Worm (Caenorhabditis elegans): ENCODE results near the gene sru-40.

sru-40 gene

DNA sequence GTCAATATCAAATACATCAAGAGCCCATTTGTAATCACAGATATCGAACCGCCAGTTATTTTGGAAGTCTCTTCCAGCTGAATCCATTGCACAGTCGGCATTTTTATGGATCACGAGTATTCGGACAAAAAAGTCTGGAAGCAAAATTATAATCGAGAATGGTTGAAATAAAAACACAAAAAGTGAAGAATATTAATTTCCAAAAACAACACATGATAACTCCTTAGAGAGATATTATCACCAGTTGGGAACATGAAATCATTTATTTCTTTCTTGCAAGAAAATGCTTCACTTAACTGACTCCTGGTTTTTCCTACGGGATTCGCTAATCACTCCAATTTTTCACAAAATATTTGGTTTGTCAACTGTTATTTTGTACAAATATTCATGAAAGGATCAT is 9.7 kb downstream of the sru-40 start, which contains the start of gene str-2:
str-2 (minus strand) TSS at position 101 of the 400 bp plus-strand sequence.
- TF ChIP-seq gei-8 (GFP tag; optimal IDR thresholded peaks at IDR 0.05) (no peak), snpc-4 (tag; optimal IDR thresholded peaks at IDR 0.05) (no peak), Y75B8A.6 (GFP tag; IDR thresholded peaks at IDR 0.05) (no peak), egl-27 (tag; optimal IDR thresholded peaks at IDR 0.05) (no peak), mxl-2 (GFP tag; conservative IDR thresholded peaks at IDR 0.05) (no peak), ceh-44 (GFP tag; IDR thresholded peaks at IDR 0.05) (no peak), tag-97 (GFP tag; IDR thresholded peaks at IDR 0.05) (no peak), F49E8.2 (tag; optimal IDR thresholded peaks at IDR 0.05; ENCODE audit: borderline replicate concordance) (no peak), fos-1 (tag; optimal IDR thresholded peaks at IDR 0.05) (no peak), nhr-10 (tag; optimal IDR thresholded peaks at IDR 0.05) (no peak), F26F4.8 (GFP tag; conservative IDR thresholded peaks at IDR 0.05) (no peak), dmd-9 (GFP tag; IDR thresholded peaks at IDR 0.05) (no peak), ceh-62 (tag; optimal IDR thresholded peaks at IDR 0.05) (no peak), dmd-8 (GFP tag; IDR thresholded peaks at IDR 0.05) (no peak), lin-38 (GFP tag; IDR thresholded peaks at IDR 0.05) (no peak), attf-4 (tag; optimal IDR thresholded peaks at IDR 0.05) (no peak), set-16 (GFP tag; IDR thresholded peaks at IDR 0.05) (no peak)

DNA sequence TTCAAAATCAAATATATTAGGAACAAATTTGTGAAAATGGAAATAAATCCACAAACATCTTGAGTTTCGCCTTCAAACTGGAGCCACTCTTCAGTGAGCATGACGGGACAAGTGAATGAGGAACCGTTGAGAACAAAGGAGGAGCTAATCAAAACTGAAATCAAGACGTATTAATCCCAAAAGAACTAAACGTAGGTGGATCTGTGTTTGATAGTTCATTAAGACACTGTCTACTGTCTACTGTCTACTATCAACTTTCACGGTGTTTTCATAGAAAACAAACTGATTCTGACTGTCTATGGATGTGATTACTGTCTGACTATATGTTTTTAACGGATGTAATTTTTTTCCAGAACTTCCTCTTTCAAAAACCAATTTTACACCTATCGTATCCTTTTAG is 12.1 kb downstream of the sru-40 start, which contains the start of gene str-193:
str-193 (minus strand) TSS at position 101 of the 400 bp plus-strand sequence.
- peak in 1 of 2 experiments; percentile 6 for TF ChIP-seq unc-62 (GFP tag; optimal IDR thresholded peaks at IDR 0.05 in 1 of 2)
- no peak for TF ChIP-seq unc-62 (tag; optimal IDR thresholded peaks at IDR 0.05)
- no peak for TF ChIP-seq T26A8.4 (GFP tag; IDR thresholded peaks at IDR 0.05)
- TF ChIP-seq lin-29 (GFP tag; IDR thresholded peaks at IDR 0.05): no peak
- TF ChIP-seq daf-16 (GFP tag; optimal IDR thresholded peaks at IDR 0.05): no peak
- no peak for TF ChIP-seq daf-16 (tag; optimal IDR thresholded peaks at IDR 0.05)

DNA sequence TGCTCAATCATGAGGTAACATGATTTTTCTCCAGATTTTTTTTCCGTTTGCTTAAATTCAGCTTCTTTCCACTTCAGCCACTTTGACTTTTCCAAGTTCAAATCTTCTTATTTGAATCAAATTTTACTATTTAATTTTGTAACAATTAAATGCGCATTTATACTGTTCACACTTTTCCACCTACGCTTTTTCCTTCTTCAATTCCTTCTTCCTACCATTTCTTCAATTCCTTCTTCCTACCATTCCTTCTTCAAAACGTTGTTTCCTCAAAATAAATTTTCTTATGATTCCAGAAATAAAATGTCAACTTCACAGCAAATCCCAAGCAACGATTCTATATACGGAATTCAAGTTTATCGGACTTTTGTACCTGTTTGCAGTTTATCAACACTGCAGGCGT is 17.4 kb downstream of the sru-40 start, which contains the start of gene sru-31:
sru-31 (plus strand) TSS at position 301 of the 400 bp plus-strand sequence.
- TF ChIP-seq duxl-1 (tag; optimal IDR thresholded peaks at IDR 0.05; ENCODE audit: poor library complexity): no peak
- TF ChIP-seq gei-8 (GFP tag; optimal IDR thresholded peaks at IDR 0.05): no peak
- TF ChIP-seq ZK546.5 (tag; optimal IDR thresholded peaks at IDR 0.05): no peak
- no peak for TF ChIP-seq ceh-20 (GFP tag; IDR thresholded peaks at IDR 0.05)
- no peak for TF ChIP-seq lin-29 (GFP tag; IDR thresholded peaks at IDR 0.05)

DNA sequence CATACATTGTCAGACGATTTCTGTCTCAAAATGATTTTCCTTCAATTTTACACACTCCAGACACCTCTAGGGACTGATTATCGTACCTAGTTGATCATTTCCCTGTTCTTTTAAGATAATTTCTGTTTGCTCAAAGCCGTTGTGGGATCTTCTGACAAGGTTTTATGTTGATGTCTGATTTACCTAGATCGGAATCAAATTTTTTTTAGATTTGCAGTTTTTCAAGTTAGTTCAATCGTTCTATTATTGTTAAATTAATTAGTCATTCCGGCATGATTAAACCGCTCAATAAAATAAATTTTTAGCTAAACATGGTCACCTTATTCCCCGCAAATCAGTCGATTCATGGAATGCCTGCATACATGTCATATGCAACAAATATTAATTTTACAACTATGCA is 20.3 kb downstream of the sru-40 start, which contains the start of gene sru-30:
sru-30 (plus strand) TSS at position 301 of the 400 bp plus-strand sequence.
- TF ChIP-seq vab-7 (GFP tag; IDR thresholded peaks at IDR 0.05): no peak
- TF ChIP-seq rbr-2 (tag; optimal IDR thresholded peaks at IDR 0.05): no peak
- no peak for TF ChIP-seq ceh-28 (tag; optimal IDR thresholded peaks at IDR 0.05)
- no peak for TF ChIP-seq unc-62 (GFP tag; optimal IDR thresholded peaks at IDR 0.05 in 1 of 2)
- no peak for TF ChIP-seq unc-62 (tag; optimal IDR thresholded peaks at IDR 0.05)

DNA sequence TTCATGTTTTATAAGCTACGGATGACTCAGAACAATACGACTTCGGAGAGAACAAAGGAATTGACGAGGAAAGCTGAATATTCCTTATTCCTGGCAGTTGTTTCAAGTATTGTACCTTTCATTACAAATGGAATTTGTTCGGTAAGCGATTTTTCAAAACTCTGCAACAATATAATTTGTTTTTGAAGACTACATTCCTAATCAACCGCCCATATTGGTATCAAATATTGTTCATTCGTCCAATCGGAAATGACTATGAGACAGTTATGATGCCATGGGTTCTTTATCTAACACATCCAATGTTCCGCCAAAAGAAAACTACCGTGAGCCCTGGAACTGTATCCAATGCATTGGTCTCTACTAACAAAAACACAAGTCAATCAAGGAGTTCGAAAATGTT is 21.6 kb downstream of the sru-40 start:
- TF ChIP-seq aha-1 (tag) (peak; percentile 93), unc-39 (tag; optimal IDR thresholded peaks at IDR 0.05) (no peak)

DNA sequence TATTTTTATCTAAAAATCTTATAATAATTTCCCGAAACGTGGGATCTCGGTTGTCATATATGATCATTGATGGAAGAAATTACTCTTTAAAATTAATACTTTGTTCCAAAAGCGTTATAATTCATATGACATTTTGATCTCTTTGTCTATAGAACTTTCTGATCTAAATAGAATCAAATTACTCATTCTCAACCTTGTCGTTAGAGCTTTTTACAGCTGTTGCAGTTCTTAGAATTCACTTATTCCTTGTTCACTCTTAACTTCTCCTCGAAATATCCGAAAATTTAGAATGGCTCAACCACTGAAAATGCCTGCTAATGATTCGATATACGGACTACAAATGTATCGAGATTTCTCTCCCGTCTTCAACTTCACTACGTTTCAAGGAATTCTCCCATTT is 22.6 kb downstream of the sru-40 start, which contains the start of gene sru-29:
sru-29 (plus strand) TSS at position 301 of the 400 bp plus-strand sequence.
- no peak for TF ChIP-seq dmd-8 (GFP tag; IDR thresholded peaks at IDR 0.05)
- no peak for TF ChIP-seq madf-9 (GFP tag; conservative IDR thresholded peaks at IDR 0.05)
